Fruit fly (Drosophila melanogaster) whole organism, embryonic: ENCODE measurements around the gene CG11975.

Experiments used
- Abd-B ChIP-seq: fragments of 200-800 bp; sonication (Bioruptor generic); optimal IDR thresholded peaks from 2 replicates; lab custom pipeline; 2018; ENCODE audit warnings: missing biosample characterization, mild to moderate bottlenecking, missing genetic modification characterization, moderate library complexity
- Atf-2 ChIP-seq: fragments of 200-800 bp; sonication (Bioruptor generic); optimal IDR thresholded peaks from 2 replicates; lab custom pipeline; 2016; ENCODE audit warnings: missing biosample characterization, missing genetic modification characterization
- Bgb ChIP-seq: fragments of 200-800 bp; sonication (Bioruptor generic); IDR thresholded peaks from 2 replicates; pipeline ENCODE4 v1.3.6; 2022; ENCODE audit warnings: missing biosample characterization, missing genetic modification characterization; ENCODE audit not compliant: partially characterized antibody
- CG11723 ChIP-seq: fragments of 200-800 bp; sonication (Bioruptor generic); optimal IDR thresholded peaks from 2 replicates; lab custom pipeline; 2017; ENCODE audit warnings: missing biosample characterization, mild to moderate bottlenecking, missing genetic modification characterization
- CG15514 ChIP-seq: fragments of 200-800 bp; sonication (Bioruptor generic); optimal IDR thresholded peaks from 3 replicates; lab custom pipeline; 2017; ENCODE audit warnings: missing biosample characterization, missing genetic modification characterization, mild to moderate bottlenecking, moderate library complexity, missing genetic modification reagents
- CG15601 ChIP-seq: fragments of 200-800 bp; sonication (Bioruptor generic); optimal IDR thresholded peaks from 3 replicates; lab custom pipeline; 2019; ENCODE audit warnings: missing biosample characterization, mild to moderate bottlenecking, missing genetic modification characterization, moderate library complexity
- CG1603 ChIP-seq: fragments of 200-800 bp; sonication (Bioruptor generic); optimal IDR thresholded peaks from 2 replicates; lab custom pipeline; 2019; ENCODE audit warnings: missing biosample characterization, mild to moderate bottlenecking, missing genetic modification characterization, moderate library complexity
- CG16813 ChIP-seq: fragments of 200-800 bp; sonication (Bioruptor generic); IDR thresholded peaks from 3 replicates; pipeline ENCODE4 v1.3.6; 2022; ENCODE audit warnings: missing biosample characterization, missing genetic modification characterization; ENCODE audit not compliant: partially characterized antibody
- CG17612 ChIP-seq: fragments of 200-800 bp; sonication (Bioruptor generic); IDR thresholded peaks from 2 replicates; pipeline ENCODE4 v1.3.6; 2022; ENCODE audit warnings: missing biosample characterization, missing genetic modification characterization
- CG2116 ChIP-seq: fragments of 200-800 bp; sonication (Bioruptor generic); optimal IDR thresholded peaks from 3 replicates; lab custom pipeline; 2018; ENCODE audit warnings: missing biosample characterization, mild to moderate bottlenecking, missing genetic modification characterization
- CG30403 ChIP-seq: fragments of 200-800 bp; sonication (Bioruptor generic); optimal IDR thresholded peaks from 3 replicates; lab custom pipeline; 2016; ENCODE audit warnings: missing biosample characterization, missing genetic modification characterization
- CG42726 ChIP-seq: fragments of 200-800 bp; sonication (Bioruptor generic); IDR thresholded peaks from 2 replicates; pipeline ENCODE4 v1.3.6; 2022; ENCODE audit warnings: missing biosample characterization, missing genetic modification characterization; ENCODE audit not compliant: partially characterized antibody
- CG6791 ChIP-seq: fragments of 200-800 bp; sonication (Bioruptor generic); IDR thresholded peaks from 3 replicates; pipeline ENCODE4 v1.3.6; 2022; ENCODE audit warnings: missing biosample characterization, missing genetic modification characterization; ENCODE audit not compliant: partially characterized antibody
- CG9797 ChIP-seq: fragments of 200-800 bp; sonication (Bioruptor generic); optimal IDR thresholded peaks from 3 replicates; lab custom pipeline; 2018; ENCODE audit warnings: missing biosample characterization, mild to moderate bottlenecking, missing genetic modification characterization
- CG9932 ChIP-seq: fragments of 200-800 bp; sonication (Bioruptor generic); IDR thresholded peaks from 2 replicates; pipeline ENCODE4 v1.3.6; 2022; ENCODE audit warnings: missing biosample characterization, missing genetic modification characterization
- CTCF ChIP-seq: fragments of 200-800 bp; sonication (Bioruptor generic); optimal IDR thresholded peaks from 2 replicates; lab custom pipeline; 2017; ENCODE audit warnings: missing biosample characterization, mild to moderate bottlenecking, missing genetic modification characterization, moderate library complexity
- Dll ChIP-seq: fragments of 200-800 bp; sonication (Bioruptor generic); IDR thresholded peaks from 4 replicates; pipeline ENCODE4 v1.3.6; 2022; ENCODE audit warnings: missing biosample characterization, missing genetic modification characterization; ENCODE audit not compliant: partially characterized antibody
- Doc2 ChIP-seq: fragments of 200-800 bp; sonication (Bioruptor generic); IDR thresholded peaks from 2 replicates; pipeline ENCODE4 v1.3.6; 2022; ENCODE audit warnings: missing biosample characterization, missing genetic modification characterization
- Dref ChIP-seq: fragments of 200-800 bp; sonication (Bioruptor generic); IDR thresholded peaks from 2 replicates; pipeline ENCODE4 v1.3.6; 2022; ENCODE audit warnings: missing biosample characterization, missing genetic modification characterization
- E2f1 ChIP-seq: fragments of 200-800 bp; sonication (Bioruptor generic); IDR thresholded peaks from 2 replicates; pipeline ENCODE4 v1.3.6; 2022; ENCODE audit warnings: missing biosample characterization, missing genetic modification characterization
- Hey ChIP-seq: fragments of 200-800 bp; sonication (Bioruptor generic); optimal IDR thresholded peaks from 3 replicates; lab custom pipeline; 2018; ENCODE audit warnings: missing biosample characterization, mild to moderate bottlenecking, missing genetic modification characterization
- HmgZ ChIP-seq: fragments of 200-800 bp; sonication (Bioruptor generic); optimal IDR thresholded peaks from 2 replicates; lab custom pipeline; 2018; ENCODE audit warnings: missing biosample characterization, mild to moderate bottlenecking, missing genetic modification characterization
- MESR4 ChIP-seq: fragments of 200-800 bp; sonication (Bioruptor generic); optimal IDR thresholded peaks from 2 replicates; lab custom pipeline; 2018; ENCODE audit warnings: missing biosample characterization, mild to moderate bottlenecking, missing genetic modification characterization, moderate library complexity
- NC2β ChIP-seq: fragments of 200-800 bp; sonication (Bioruptor generic); optimal IDR thresholded peaks from 2 replicates; lab custom pipeline; 2016; ENCODE audit warnings: missing biosample characterization, missing genetic modification characterization
- Sry-δ ChIP-seq: fragments of 200-800 bp; sonication (Bioruptor generic); optimal IDR thresholded peaks from 2 replicates; lab custom pipeline; 2016; ENCODE audit warnings: missing biosample characterization, missing genetic modification characterization
- Stat92E ChIP-seq, 3 experiments: fragments of >200 bp in 2 of 3; fragments of 200-800 bp in 1 of 3; sonication (Bioruptor generic) in 1 of 3; optimal IDR thresholded peaks; 2 replicates each; lab custom pipeline; 2017 to 2019; ENCODE audit warnings: missing biosample characterization in 3 of 3, missing genetic modification characterization in 3 of 3, mild to moderate bottlenecking in 1 of 3, moderate library complexity in 1 of 3
- amos ChIP-seq: fragments of 200-800 bp; sonication (Bioruptor generic); IDR thresholded peaks from 2 replicates; pipeline ENCODE4 v1.3.6; 2022; ENCODE audit warnings: missing biosample characterization, missing genetic modification characterization; ENCODE audit not compliant: partially characterized antibody
- ato ChIP-seq: fragments of 200-800 bp; sonication (Bioruptor generic); IDR thresholded peaks from 2 replicates; pipeline ENCODE4 v1.3.6; 2022; ENCODE audit warnings: missing biosample characterization, missing genetic modification characterization; ENCODE audit not compliant: partially characterized antibody
- btn ChIP-seq: fragments of 200-800 bp; sonication (Bioruptor generic); optimal IDR thresholded peaks from 2 replicates; lab custom pipeline; 2016; ENCODE audit warnings: missing biosample characterization, missing genetic modification characterization
- cg ChIP-seq: fragments of 200-800 bp; sonication (Bioruptor generic); optimal IDR thresholded peaks from 3 replicates; lab custom pipeline; 2019; ENCODE audit warnings: missing biosample characterization, mild to moderate bottlenecking, missing genetic modification characterization, moderate library complexity
- chinmo ChIP-seq: fragments of 200-800 bp; sonication (Bioruptor generic); IDR thresholded peaks from 4 replicates; pipeline ENCODE4 v1.3.6; 2022; ENCODE audit warnings: missing biosample characterization, missing genetic modification characterization; ENCODE audit not compliant: partially characterized antibody
- dm ChIP-seq: fragments of 200-800 bp; sonication (Bioruptor generic); optimal IDR thresholded peaks from 3 replicates; lab custom pipeline; 2016; ENCODE audit warnings: missing biosample characterization, missing genetic modification characterization
- dpn ChIP-seq, 2 experiments: fragments of 200-800 bp; sonication (Bioruptor generic); optimal IDR thresholded peaks; 3 replicates each; lab custom pipeline; 2016; ENCODE audit warnings: missing biosample characterization in 2 of 2, missing genetic modification characterization in 2 of 2
- hbn ChIP-seq: fragments of 200-800 bp; sonication (Bioruptor generic); IDR thresholded peaks from 2 replicates; pipeline ENCODE4 v1.3.6; 2022; ENCODE audit warnings: missing biosample characterization, missing genetic modification characterization; ENCODE audit not compliant: partially characterized antibody
- her ChIP-seq: fragments of 200-800 bp; sonication (Bioruptor generic); optimal IDR thresholded peaks from 2 replicates; lab custom pipeline; 2016; ENCODE audit warnings: missing biosample characterization, missing genetic modification characterization
- inv ChIP-seq: fragments of 200-800 bp; sonication (Bioruptor generic); IDR thresholded peaks from 2 replicates; pipeline ENCODE4 v1.3.6; 2022; ENCODE audit warnings: missing biosample characterization, missing genetic modification characterization; ENCODE audit not compliant: partially characterized antibody
- knrl ChIP-seq: fragments of 200-800 bp; sonication (Bioruptor generic); IDR thresholded peaks from 3 replicates; pipeline ENCODE4 v1.3.6; 2022; ENCODE audit warnings: missing biosample characterization, missing genetic modification characterization; ENCODE audit not compliant: partially characterized antibody
- phol ChIP-seq: fragments of 200-800 bp; sonication (Bioruptor generic); optimal IDR thresholded peaks from 3 replicates; lab custom pipeline; 2018; ENCODE audit warnings: missing biosample characterization, mild to moderate bottlenecking, missing genetic modification characterization, moderate library complexity
- sens ChIP-seq: fragments of 200-800 bp; sonication (Bioruptor generic); peaks from one replicate; lab custom pipeline; 2016; ENCODE audit warnings: missing biosample characterization, missing genetic modification characterization
- sna ChIP-seq: fragments of 200-800 bp; sonication (Bioruptor generic); IDR thresholded peaks from 2 replicates; pipeline ENCODE4 v1.3.6; 2022; ENCODE audit warnings: missing biosample characterization, missing genetic modification characterization; ENCODE audit not compliant: partially characterized antibody
- tll ChIP-seq, 2 experiments: fragments of 200-800 bp in 1 of 2; fragments of >200 bp in 1 of 2; sonication (Bioruptor generic) in 1 of 2; optimal IDR thresholded peaks; 2 replicates each; lab custom pipeline; 2017 to 2019; ENCODE audit warnings: missing biosample characterization in 2 of 2, missing genetic modification characterization in 2 of 2, mild to moderate bottlenecking in 1 of 2, moderate library complexity in 1 of 2
- tna ChIP-seq: fragments of 200-800 bp; sonication (Bioruptor generic); IDR thresholded peaks from 2 replicates; pipeline ENCODE4 v1.3.6; 2022; ENCODE audit warnings: missing biosample characterization, missing genetic modification characterization; ENCODE audit not compliant: partially characterized antibody
- trem ChIP-seq: fragments of 200-800 bp; optimal IDR thresholded peaks from 3 replicates; lab custom pipeline; 2019; ENCODE audit warnings: missing biosample characterization, mild to moderate bottlenecking, missing genetic modification characterization, moderate library complexity
- vnd ChIP-seq: fragments of 200-800 bp; sonication (Bioruptor generic); IDR thresholded peaks from 3 replicates; pipeline ENCODE4 v1.3.6; 2022; ENCODE audit warnings: missing biosample characterization, missing genetic modification characterization; ENCODE audit not compliant: partially characterized antibody
- wek ChIP-seq: fragments of 200-800 bp; sonication (Bioruptor generic); optimal IDR thresholded peaks from 3 replicates; lab custom pipeline; 2018; ENCODE audit warnings: missing biosample characterization, mild to moderate bottlenecking, missing genetic modification characterization, moderate library complexity

CG11975 gene

dm6 chr3R:9003600-9004223 is 10.7 kb downstream of the CG11975 start, which contains the start of the genes CG31100 and CG11980 (continued):
- peak; percentile 73 for TF ChIP-seq hbn (GFP tag; lab: Robert Waterston, UW)
- no peak for TF ChIP-seq Hey (tag; lab: Kevin White, UChicago)
- no peak for TF ChIP-seq tll (GFP tag; optimal IDR thresholded peaks at IDR 0.05; lab: Kevin White, UChicago)
- TF ChIP-seq CG30403 (GFP tag; lab: Kevin White, UChicago) = peak; percentile 11
- TF ChIP-seq Doc2 = no peak
- TF ChIP-seq Dref = peak; percentile 84
- no peak for TF ChIP-seq CG9932 (GFP tag; lab: Robert Waterston, UW)
- no peak for TF ChIP-seq Stat92E (GFP tag; optimal IDR thresholded peaks at IDR 0.05; lab: Kevin White, UChicago)
- peak; percentile 60; the same call in 1 of the 2 replicates for TF ChIP-seq inv
- TF ChIP-seq E2f1 = no peak
- peak; percentile 72; the same call in 2 of the 3 replicates for TF ChIP-seq CG6791 (GFP tag; lab: Robert Waterston, UW)
- TF ChIP-seq amos (GFP tag; lab: Robert Waterston, UW) = peak; percentile 77
- TF ChIP-seq vnd = peak; percentile 42; the same call in 1 of the 3 replicates
- TF ChIP-seq MESR4 (GFP tag; lab: Kevin White, UChicago) = peak; percentile 77
- peak; percentile 77 for TF ChIP-seq Dll (GFP tag; lab: Robert Waterston, UW)
- peak; percentile 77 for TF ChIP-seq trem (tag; lab: Kevin White, UChicago)
- peak; percentile 73 for TF ChIP-seq knrl (GFP tag; lab: Robert Waterston, UW)
- TF ChIP-seq CG42726 = peak; percentile 61
- peak; percentile 78 for TF ChIP-seq dm (GFP tag; lab: Kevin White, UChicago)
- peak; percentile 72 for TF ChIP-seq sens
- peak; percentile 8 for TF ChIP-seq CTCF (GFP tag; lab: Kevin White, UChicago)
- no peak for TF ChIP-seq her
- peak; percentile 92 for TF ChIP-seq Sry-δ (GFP tag; lab: Kevin White, UChicago)
- TF ChIP-seq Atf-2 (GFP tag; lab: Kevin White, UChicago) = no peak
- TF ChIP-seq CG16813 (GFP tag; lab: Robert Waterston, UW) = peak; percentile 73
- peak; percentile 55 for TF ChIP-seq CG1603 (tag; lab: Kevin White, UChicago)
- peak; percentile 23 for TF ChIP-seq wek (GFP tag; lab: Kevin White, UChicago)
- TF ChIP-seq Abd-B (GFP tag; lab: Kevin White, UChicago) = no peak
- no peak for TF ChIP-seq btn (GFP tag; lab: Kevin White, UChicago)
- TF ChIP-seq CG9797 = peak; percentile 12
- peak; percentile 94 for TF ChIP-seq phol (tag; lab: Kevin White, UChicago)
- TF ChIP-seq chinmo (GFP tag; lab: Robert Waterston, UW) = 0 out of 4 replicates have a peak, but pooled peaks have one; percentile 30
- peak; percentile 56 for TF ChIP-seq HmgZ (tag; lab: Kevin White, UChicago)
- TF ChIP-seq CG2116 = peak; percentile 62
- peak; percentile 24 for TF ChIP-seq CG15601
- TF ChIP-seq cg (GFP tag; lab: Kevin White, UChicago) = no peak
- peak; percentile 59; the same call in 1 of the 2 replicates for TF ChIP-seq sna (GFP tag; lab: Robert Waterston, UW)
- peak; percentile 84 for TF ChIP-seq Bgb (GFP tag; lab: Robert Waterston, UW)
- TF ChIP-seq NC2β (GFP tag; lab: Kevin White, UChicago) = peak; percentile 18
- TF ChIP-seq ato (GFP tag; lab: Robert Waterston, UW) = 0 out of 2 replicates have a peak, but pooled peaks have one; percentile 39
- TF ChIP-seq dpn (GFP tag; optimal IDR thresholded peaks at IDR 0.05; lab: Kevin White, UChicago) = no peak
- TF ChIP-seq tna (GFP tag; lab: Robert Waterston, UW) = 0 out of 2 replicates have a peak, but pooled peaks have one; percentile 40
- TF ChIP-seq CG11723 (GFP tag; lab: Kevin White, UChicago) = no peak
- TF ChIP-seq CG15514 (GFP tag; lab: Kevin White, UChicago) = peak; percentile 58
- TF ChIP-seq CG17612 = no peak
